Worm (Caenorhabditis elegans): ENCODE measurements around the gene F41E6.8.
A peak's percentile ranks its signal among the peaks of the same experiment; 100 is the strongest.
"Not testable (repeated sequence)": the region's sequence is repeated elsewhere in the genome, so short reads cannot be mapped to it uniquely, and the experiment has no call there.

The F41E6.8 gene

DNA sequence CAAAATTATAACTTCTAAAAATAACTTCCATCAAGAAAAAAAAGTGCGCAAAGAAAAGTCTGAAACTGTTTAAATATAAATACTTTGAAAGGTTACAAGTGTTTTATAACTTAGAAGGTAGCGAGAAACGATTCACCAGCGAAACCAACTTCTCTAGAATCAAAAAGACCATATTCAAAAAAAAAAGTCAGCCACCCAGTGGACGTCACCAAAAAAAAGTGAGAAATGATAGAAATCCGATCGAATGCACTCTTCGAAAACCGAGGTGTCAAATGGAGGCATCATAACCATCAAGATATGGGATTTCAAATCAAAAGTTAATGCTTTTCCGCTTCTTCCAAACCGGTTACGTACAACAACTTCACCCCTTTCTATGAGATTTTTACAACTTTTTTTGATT is 14.8 kb downstream of the F41E6.8 start:
- TF ChIP-seq sdz-12 (GFP tag; optimal IDR thresholded peaks at IDR 0.05) (no peak), duxl-1 (tag; optimal IDR thresholded peaks at IDR 0.05; ENCODE audit: poor library complexity) (no peak), fos-1 (tag; optimal IDR thresholded peaks at IDR 0.05) (no peak), nhr-11 (tag; optimal IDR thresholded peaks at IDR 0.05) (no peak), snpc-1.2 (GFP tag; IDR thresholded peaks at IDR 0.05) (no peak), ceh-44 (GFP tag; IDR thresholded peaks at IDR 0.05) (no peak), daf-19 (GFP tag; conservative IDR thresholded peaks at IDR 0.05) (no peak), nhr-28 (tag; optimal IDR thresholded peaks at IDR 0.05) (no peak), ceh-82 (tag; optimal IDR thresholded peaks at IDR 0.05) (no peak), ceh-28 (tag; optimal IDR thresholded peaks at IDR 0.05) (no peak)

DNA sequence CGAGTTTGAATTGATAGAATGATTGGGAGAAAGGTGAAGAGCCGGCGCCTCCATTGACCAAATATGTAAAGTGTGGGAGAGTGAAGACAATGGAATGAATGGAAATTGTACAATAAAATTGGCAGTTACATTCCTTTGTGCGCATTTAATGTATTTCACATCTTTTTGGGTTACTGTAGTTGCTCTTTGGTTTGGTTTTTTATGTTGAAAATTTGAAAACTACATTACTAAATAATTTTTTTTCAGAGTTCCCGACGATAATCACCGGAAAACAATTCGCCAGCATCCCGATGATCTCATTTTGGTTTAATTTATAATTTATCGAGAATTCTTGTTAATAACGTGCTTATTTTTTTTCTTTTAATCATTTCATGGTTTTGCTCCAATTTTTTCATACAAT is 20.4 kb downstream of the F41E6.8 start, which contains the start of gene C10B5.1:
C10B5.1 (plus strand) TSS at position 301 of the 400 bp plus-strand sequence.
- TF ChIP-seq F10B5.3 (tag; optimal IDR thresholded peaks at IDR 0.05) (no peak), nhr-111 (GFP tag; optimal IDR thresholded peaks at IDR 0.05) (no peak), mdl-1 (tag; optimal IDR thresholded peaks at IDR 0.05) (no peak)

DNA sequence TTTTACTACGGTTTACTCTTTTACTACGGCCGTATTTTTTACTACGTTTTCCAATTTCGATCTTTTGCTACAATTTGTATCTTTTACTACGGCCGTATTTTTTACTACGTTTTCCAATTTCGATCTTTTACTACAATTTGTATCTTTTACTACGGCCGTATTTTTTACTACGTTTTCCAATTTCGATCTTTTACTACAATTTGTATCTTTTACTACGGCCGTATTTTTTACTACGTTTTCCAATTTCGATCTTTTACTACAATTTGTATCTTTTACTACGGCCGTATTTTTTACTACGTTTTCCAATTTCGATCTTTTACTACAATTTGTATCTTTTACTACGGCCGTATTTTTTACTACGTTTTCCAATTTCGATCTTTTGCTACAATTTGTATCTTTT is 26.6 kb downstream of the F41E6.8 start, which contains the start of gene F25G6.1:
F25G6.1 (plus strand) TSS at position 301 of the 400 bp plus-strand sequence.
- not testable (repeated sequence) for TF ChIP-seq zfp-3 (GFP tag; conservative IDR thresholded peaks at IDR 0.05); duxl-1 (tag; optimal IDR thresholded peaks at IDR 0.05; ENCODE audit: poor library complexity); vab-7 (GFP tag; IDR thresholded peaks at IDR 0.05)

DNA sequence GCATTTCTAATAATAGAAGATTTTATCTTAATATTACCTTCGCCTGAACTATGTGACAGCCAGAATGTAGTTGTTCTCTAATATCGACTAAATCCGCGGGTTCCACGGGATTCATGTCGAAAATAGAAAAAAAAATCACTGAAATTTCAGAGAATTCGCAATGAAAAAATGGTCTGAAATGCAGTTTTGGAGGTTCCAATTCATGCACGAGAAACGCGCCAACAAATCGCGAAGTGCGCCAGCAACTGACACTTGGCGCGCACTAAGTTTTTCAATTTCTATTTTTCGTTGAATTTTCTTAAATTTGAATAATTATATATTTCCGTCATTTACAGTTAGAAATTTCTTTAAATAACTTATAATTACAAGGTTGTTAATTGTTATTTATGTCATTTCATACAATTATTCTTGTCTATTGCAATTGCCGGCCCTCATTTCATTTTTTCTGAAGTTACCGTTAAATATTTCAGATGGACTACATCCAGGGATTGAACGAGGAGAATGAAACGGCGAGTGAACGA is 31.4 kb downstream of the F41E6.8 start, which contains the start of the genes F25G6.9 and symk-1:
F25G6.9 (minus strand) TSS at position 160 of the 521 bp plus-strand sequence.
symk-1 (plus strand) TSS at position 471 of the 521 bp plus-strand sequence.
- TF ChIP-seq ceh-28 (tag; optimal IDR thresholded peaks at IDR 0.05) (no peak), lin-38 (GFP tag; IDR thresholded peaks at IDR 0.05) (no peak), lin-29 (GFP tag; IDR thresholded peaks at IDR 0.05) (no peak), skn-1 (tag; optimal IDR thresholded peaks at IDR 0.05) (no peak), fkh-10 (GFP tag; optimal IDR thresholded peaks at IDR 0.05) (no peak), sdz-12 (GFP tag; optimal IDR thresholded peaks at IDR 0.05) (no peak), nhr-237 (tag; optimal IDR thresholded peaks at IDR 0.05) (no peak), attf-4 (tag; optimal IDR thresholded peaks at IDR 0.05) (no peak), F49E8.2 (tag; optimal IDR thresholded peaks at IDR 0.05; ENCODE audit: borderline replicate concordance) (peak; percentile 6), F10B5.3 (tag; optimal IDR thresholded peaks at IDR 0.05) (peak; percentile 39), F26F4.8 (GFP tag; conservative IDR thresholded peaks at IDR 0.05) (no peak), T26A8.4 (GFP tag; IDR thresholded peaks at IDR 0.05) (no peak), ces-1 (GFP tag; optimal IDR thresholded peaks at IDR 0.05) (no peak), zip-11 (GFP tag; IDR thresholded peaks at IDR 0.05) (no peak), nhr-6 (tag; optimal IDR thresholded peaks at IDR 0.05) (peak; percentile 35), mes-2 (tag; optimal IDR thresholded peaks at IDR 0.05; ENCODE audit: poor library complexity, severe bottlenecking) (peak; percentile 67), mxl-2 (GFP tag; conservative IDR thresholded peaks at IDR 0.05) (no peak), ztf-11 (tag; optimal IDR thresholded peaks at IDR 0.05) (no peak), dpl-1 (GFP tag; optimal IDR thresholded peaks at IDR 0.05) (peak; percentile 63), zfp-3 (GFP tag; conservative IDR thresholded peaks at IDR 0.05) (no peak), daf-16 (GFP tag; optimal IDR thresholded peaks at IDR 0.05) (no peak), daf-16 (tag; optimal IDR thresholded peaks at IDR 0.05) (no peak), snpc-1.2 (GFP tag; IDR thresholded peaks at IDR 0.05) (no peak), hlh-30 (tag; optimal IDR thresholded peaks at IDR 0.05; ENCODE audit: insufficient read depth) (no peak), nhr-25 (tag; optimal IDR thresholded peaks at IDR 0.05; ENCODE audit: borderline replicate concordance, insufficient read depth) (no peak), tag-97 (GFP tag; IDR thresholded peaks at IDR 0.05) (no peak), saeg-2 (GFP tag; IDR thresholded peaks at IDR 0.05) (no peak), lim-7 (GFP tag; IDR thresholded peaks at IDR 0.05) (no peak), ceh-82 (tag; optimal IDR thresholded peaks at IDR 0.05) (no peak), fos-1 (tag; optimal IDR thresholded peaks at IDR 0.05) (no peak), spr-1 (tag; optimal IDR thresholded peaks at IDR 0.05) (no peak), daf-19 (GFP tag; conservative IDR thresholded peaks at IDR 0.05) (no peak), dmd-9 (GFP tag; IDR thresholded peaks at IDR 0.05) (no peak), aha-1 (tag) (no peak), nhr-11 (tag; optimal IDR thresholded peaks at IDR 0.05) (no peak), madf-9 (GFP tag; conservative IDR thresholded peaks at IDR 0.05) (no peak), cey-2 (tag; optimal IDR thresholded peaks at IDR 0.05; ENCODE audit: borderline replicate concordance, insufficient read depth) (no peak), mep-1 (tag; optimal IDR thresholded peaks at IDR 0.05) (no peak)
